Fruit fly (Drosophila melanogaster) whole organism, embryonic: Measurements from ENCODE around the gene trbl.
A peak's percentile ranks its signal among the peaks of the same experiment; 100 is the strongest.

Experiments used
- CG10274 ChIP-seq: fragments of 200-800 bp; sonication (Bioruptor generic); optimal IDR thresholded peaks from 3 replicates; lab custom pipeline; 2017; ENCODE audit warnings: missing biosample characterization, mild to moderate bottlenecking, missing genetic modification characterization
- CG10321 ChIP-seq: fragments of 200-800 bp; sonication (Bioruptor generic); IDR thresholded peaks from 2 replicates; pipeline ENCODE4 v1.3.6; 2022; ENCODE audit warnings: missing biosample characterization, missing genetic modification characterization
- CG12104 ChIP-seq: fragments of 200-800 bp; sonication (Bioruptor generic); optimal IDR thresholded peaks from 3 replicates; lab custom pipeline; 2016; ENCODE audit warnings: missing biosample characterization, missing genetic modification characterization
- CG12155 ChIP-seq: fragments of 200-800 bp; sonication (Bioruptor generic); optimal IDR thresholded peaks from 3 replicates; lab custom pipeline; 2016; ENCODE audit warnings: missing biosample characterization, missing genetic modification characterization
- CG12219 ChIP-seq: fragments of 200-800 bp; sonication (Bioruptor generic); optimal IDR thresholded peaks from 3 replicates; lab custom pipeline; 2018; ENCODE audit warnings: missing biosample characterization, mild to moderate bottlenecking, missing genetic modification characterization
- CG1233 ChIP-seq: fragments of 200-800 bp; sonication (Bioruptor generic); optimal IDR thresholded peaks from 4 replicates; lab custom pipeline; 2018; ENCODE audit warnings: missing biosample characterization, mild to moderate bottlenecking, missing genetic modification characterization
- CG12744 ChIP-seq: fragments of 200-800 bp; sonication (Bioruptor generic); optimal IDR thresholded peaks from 2 replicates; lab custom pipeline; 2016; ENCODE audit warnings: missing biosample characterization, missing genetic modification characterization
- CG13296 ChIP-seq: fragments of 200-800 bp; sonication (Bioruptor generic); optimal IDR thresholded peaks from 3 replicates; lab custom pipeline; 2018; ENCODE audit warnings: missing biosample characterization, mild to moderate bottlenecking, missing genetic modification characterization
- CG13894 ChIP-seq: fragments of 200-800 bp; sonication (Bioruptor generic); optimal IDR thresholded peaks from 3 replicates; lab custom pipeline; 2018; ENCODE audit warnings: missing biosample characterization, mild to moderate bottlenecking, missing genetic modification characterization, moderate library complexity
- CG14050 ChIP-seq: fragments of 200-800 bp; sonication (Bioruptor generic); IDR thresholded peaks from 3 replicates; pipeline ENCODE4 v1.3.6; 2022; ENCODE audit warnings: missing biosample characterization, missing genetic modification characterization
- CG15073 ChIP-seq: fragments of 200-800 bp; sonication (Bioruptor generic); optimal IDR thresholded peaks from 2 replicates; lab custom pipeline; 2016; ENCODE audit warnings: missing biosample characterization, missing genetic modification characterization
- CG16863 ChIP-seq: fragments of 200-800 bp; sonication (Bioruptor generic); optimal IDR thresholded peaks from 3 replicates; lab custom pipeline; 2016; ENCODE audit warnings: missing biosample characterization, missing genetic modification characterization
- CG18619 ChIP-seq: fragments of 200-800 bp; sonication (Bioruptor generic); optimal IDR thresholded peaks from 3 replicates; lab custom pipeline; 2017; ENCODE audit warnings: missing biosample characterization, mild to moderate bottlenecking, missing genetic modification characterization
- CG2116 ChIP-seq: fragments of 200-800 bp; sonication (Bioruptor generic); optimal IDR thresholded peaks from 3 replicates; lab custom pipeline; 2018; ENCODE audit warnings: missing biosample characterization, mild to moderate bottlenecking, missing genetic modification characterization
- CG31388 ChIP-seq: fragments of 200-800 bp; sonication (Bioruptor generic); optimal IDR thresholded peaks from 2 replicates; lab custom pipeline; 2016; ENCODE audit warnings: missing biosample characterization, missing genetic modification characterization
- CG31441 ChIP-seq: fragments of 200-800 bp; sonication (Bioruptor generic); IDR thresholded peaks from 2 replicates; pipeline ENCODE4 v1.3.6; 2022; ENCODE audit warnings: missing biosample characterization, missing genetic modification characterization
- CG4820 ChIP-seq: fragments of 200-800 bp; sonication (Bioruptor generic); optimal IDR thresholded peaks from 3 replicates; lab custom pipeline; 2016; ENCODE audit warnings: missing biosample characterization, missing genetic modification characterization
- CG6683 ChIP-seq: fragments of 200-800 bp; sonication (Bioruptor generic); optimal IDR thresholded peaks from 2 replicates; lab custom pipeline; 2017; ENCODE audit warnings: missing biosample characterization, mild to moderate bottlenecking, missing genetic modification characterization, missing genetic modification reagents
- CG6765 ChIP-seq: fragments of 200-800 bp; sonication (Bioruptor generic); optimal IDR thresholded peaks from 3 replicates; lab custom pipeline; 2017; ENCODE audit warnings: missing biosample characterization, mild to moderate bottlenecking, missing genetic modification characterization
- CG7745 ChIP-seq: fragments of 200-800 bp; sonication (Bioruptor generic); optimal IDR thresholded peaks from 2 replicates; lab custom pipeline; 2018; ENCODE audit warnings: missing biosample characterization, mild to moderate bottlenecking, missing genetic modification characterization, moderate library complexity
- CG7987 ChIP-seq: fragments of 200-800 bp; sonication (Bioruptor generic); optimal IDR thresholded peaks from 2 replicates; lab custom pipeline; 2018; ENCODE audit warnings: missing biosample characterization, mild to moderate bottlenecking, missing genetic modification characterization, moderate library complexity
- CTCF ChIP-seq: fragments of 200-800 bp; sonication (Bioruptor generic); optimal IDR thresholded peaks from 2 replicates; lab custom pipeline; 2017; ENCODE audit warnings: missing biosample characterization, mild to moderate bottlenecking, missing genetic modification characterization, moderate library complexity
- Chrac-16 ChIP-seq: fragments of 200-800 bp; sonication (Bioruptor generic); optimal IDR thresholded peaks from 3 replicates; lab custom pipeline; 2016; ENCODE audit warnings: missing biosample characterization, missing genetic modification characterization
- HLH54F ChIP-seq: fragments of 200-800 bp; sonication (Bioruptor generic); optimal IDR thresholded peaks from 3 replicates; lab custom pipeline; 2016; ENCODE audit warnings: missing biosample characterization, missing genetic modification characterization
- Hr3 ChIP-seq: fragments of 200-800 bp; sonication (Bioruptor generic); optimal IDR thresholded peaks from 3 replicates; lab custom pipeline; 2016; ENCODE audit warnings: missing biosample characterization, missing genetic modification characterization
- Jarid2 ChIP-seq: fragments of 200-800 bp; sonication (Bioruptor generic); optimal IDR thresholded peaks from 3 replicates; lab custom pipeline; 2017; ENCODE audit warnings: mild to moderate bottlenecking, missing biosample characterization, missing genetic modification reagents, missing genetic modification characterization
- NC2α ChIP-seq: fragments of 200-800 bp; sonication (Bioruptor generic); optimal IDR thresholded peaks from 2 replicates; lab custom pipeline; 2016; ENCODE audit warnings: missing biosample characterization, missing genetic modification characterization
- Nf-YC ChIP-seq: fragments of 200-800 bp; optimal IDR thresholded peaks from 3 replicates; lab custom pipeline; 2019; ENCODE audit warnings: missing biosample characterization, mild to moderate bottlenecking, missing genetic modification characterization, moderate library complexity
- NfI ChIP-seq: fragments of 200-800 bp; sonication (Bioruptor generic); optimal IDR thresholded peaks from 3 replicates; lab custom pipeline; 2018; ENCODE audit warnings: missing biosample characterization, mild to moderate bottlenecking, missing genetic modification characterization, moderate library complexity
- Six4 ChIP-seq: fragments of 200-800 bp; sonication (Bioruptor generic); optimal IDR thresholded peaks from 2 replicates; lab custom pipeline; 2016; ENCODE audit warnings: missing biosample characterization, missing genetic modification characterization
- Sox100B ChIP-seq: fragments of 200-800 bp; sonication (Bioruptor generic); optimal IDR thresholded peaks from 3 replicates; lab custom pipeline; 2018; ENCODE audit warnings: missing biosample characterization, mild to moderate bottlenecking, missing genetic modification characterization
- Trl ChIP-seq, 3 experiments: fragments of >200 bp in 2 of 3; fragments of 200-800 bp in 1 of 3; sonication (Bioruptor generic) in 1 of 3; optimal IDR thresholded peaks; 2 replicates in 1 of 3; 3 replicates in 2 of 3; lab custom pipeline; 2016 to 2017; ENCODE audit warnings: missing biosample characterization in 1 of 3, missing genetic modification characterization in 1 of 3
- Xrp1 ChIP-seq: fragments of 200-800 bp; sonication (Bioruptor generic); IDR thresholded peaks from 2 replicates; pipeline ENCODE4 v1.3.6; 2022; ENCODE audit warnings: missing biosample characterization, missing genetic modification characterization
- YL-1 ChIP-seq: fragments of 200-800 bp; sonication (Bioruptor generic); optimal IDR thresholded peaks from 3 replicates; lab custom pipeline; 2017; ENCODE audit warnings: missing biosample characterization, mild to moderate bottlenecking, missing genetic modification characterization
- ab ChIP-seq: fragments of 200-800 bp; sonication (Bioruptor generic); optimal IDR thresholded peaks from 2 replicates; lab custom pipeline; 2016; ENCODE audit warnings: missing biosample characterization, missing genetic modification characterization
- chif ChIP-seq, 2 experiments: fragments of 200-800 bp; sonication (Bioruptor generic); optimal IDR thresholded peaks; 3 replicates each; lab custom pipeline; 2016; ENCODE audit warnings: missing biosample characterization in 2 of 2, missing genetic modification characterization in 2 of 2
- chm ChIP-seq: fragments of 200-800 bp; sonication (Bioruptor generic); IDR thresholded peaks from 2 replicates; pipeline ENCODE4 v1.3.6; 2022; ENCODE audit warnings: missing biosample characterization, missing genetic modification characterization
- da ChIP-seq: fragments of 200-800 bp; sonication (Bioruptor generic); optimal IDR thresholded peaks from 2 replicates; lab custom pipeline; 2016; ENCODE audit warnings: missing biosample characterization, missing genetic modification characterization
- fd102C ChIP-seq: fragments of 200-800 bp; sonication (Bioruptor generic); optimal IDR thresholded peaks from 2 replicates; lab custom pipeline; 2018; ENCODE audit warnings: missing biosample characterization, mild to moderate bottlenecking, missing genetic modification characterization, moderate library complexity
- fru ChIP-seq: fragments of >200 bp; optimal IDR thresholded peaks from 2 replicates; lab custom pipeline; 2017
- gcm2 ChIP-seq: fragments of 200-800 bp; sonication (Bioruptor generic); optimal IDR thresholded peaks from 2 replicates; lab custom pipeline; 2016; ENCODE audit warnings: missing biosample characterization, missing genetic modification characterization
- gsb-n ChIP-seq: fragments of 200-800 bp; sonication (Bioruptor generic); optimal IDR thresholded peaks from 3 replicates; lab custom pipeline; 2018; ENCODE audit warnings: missing biosample characterization, mild to moderate bottlenecking, missing genetic modification characterization
- hkb ChIP-seq, 2 experiments: fragments of 200-800 bp in 1 of 2; fragments of >200 bp in 1 of 2; sonication (Bioruptor generic) in 1 of 2; IDR thresholded peaks in 1 of 2; optimal IDR thresholded peaks in 1 of 2; 2 replicates each; pipeline versions ENCODE4 v1.3.6 to Lab custom; 2017 to 2022; ENCODE audit warnings: missing biosample characterization in 1 of 2, missing genetic modification characterization in 1 of 2
- lmd ChIP-seq: fragments of 200-800 bp; sonication (Bioruptor generic); IDR thresholded peaks from 2 replicates; pipeline ENCODE4 v1.3.6; 2022; ENCODE audit warnings: missing biosample characterization, missing genetic modification characterization
- lola ChIP-seq, 3 experiments: fragments of >200 bp in 2 of 3; fragments of 200-800 bp in 1 of 3; sonication (Bioruptor generic) in 1 of 3; optimal IDR thresholded peaks; 2 replicates each; lab custom pipeline; 2017 to 2019; ENCODE audit warnings: missing biosample characterization in 3 of 3, missing genetic modification characterization in 3 of 3, mild to moderate bottlenecking in 1 of 3, moderate library complexity in 1 of 3
- luna ChIP-seq: fragments of 200-800 bp; sonication (Bioruptor generic); optimal IDR thresholded peaks from 2 replicates; lab custom pipeline; 2016; ENCODE audit warnings: missing biosample characterization, missing genetic modification characterization
- nau ChIP-seq: fragments of 200-800 bp; sonication (Bioruptor generic); optimal IDR thresholded peaks from 3 replicates; lab custom pipeline; 2017; ENCODE audit warnings: missing biosample characterization, mild to moderate bottlenecking, missing genetic modification characterization, missing genetic modification reagents
- nerfin-1 ChIP-seq: fragments of 200-800 bp; sonication (Bioruptor generic); optimal IDR thresholded peaks from 3 replicates; lab custom pipeline; 2019; ENCODE audit warnings: missing biosample characterization, mild to moderate bottlenecking, missing genetic modification characterization, moderate library complexity
- tup ChIP-seq: fragments of 200-800 bp; sonication (Bioruptor generic); optimal IDR thresholded peaks from 2 replicates; lab custom pipeline; 2016; ENCODE audit warnings: missing biosample characterization, mild to moderate bottlenecking, missing genetic modification characterization, moderate library complexity
- yki ChIP-seq: fragments of >200 bp; optimal IDR thresholded peaks from 3 replicates; lab custom pipeline; 2018

trbl gene

dm6 chr3L:20444815-20445519 is 43.6 kb upstream of the trbl start (continued):
- TF ChIP-seq CG31388 (GFP tag; lab: Kevin White, UChicago), result peak; percentile 71
- TF ChIP-seq CG7987 (GFP tag; lab: Kevin White, UChicago), result peak; percentile 64
- TF ChIP-seq CG6765 (GFP tag; lab: Kevin White, UChicago), result peak; percentile 65
- peak; percentile 28 for TF ChIP-seq CTCF (GFP tag; lab: Kevin White, UChicago)
- peak in 1 of 3 experiments; percentile 60 for TF ChIP-seq lola (GFP tag; optimal IDR thresholded peaks at IDR 0.05; lab: Kevin White, UChicago)
- peak; percentile 32 for TF ChIP-seq HLH54F (GFP tag; lab: Kevin White, UChicago)
- peak; percentile 52 for TF ChIP-seq CG10274
- peak; percentile 83 for TF ChIP-seq CG12219 (GFP tag; lab: Kevin White, UChicago)
- peak; percentile 78 for TF ChIP-seq CG18619 (GFP tag; lab: Kevin White, UChicago)
- peak; percentile 80 for TF ChIP-seq CG4820 (GFP tag; lab: Kevin White, UChicago)
- TF ChIP-seq CG6683 (GFP tag; lab: Kevin White, UChicago), result peak; percentile 68
- peak; percentile 79 for TF ChIP-seq CG12104 (GFP tag; lab: Kevin White, UChicago)
- no peak for TF ChIP-seq CG7745 (tag; lab: Kevin White, UChicago)
- TF ChIP-seq Hr3 (GFP tag; lab: Kevin White, UChicago), result peak; percentile 77
- TF ChIP-seq fd102C (GFP tag; lab: Kevin White, UChicago), result no peak
- no peak for TF ChIP-seq hkb (optimal IDR thresholded peaks at IDR 0.05; lab: Kevin White, UChicago)
- TF ChIP-seq hkb (GFP tag; IDR thresholded peaks at IDR 0.05; lab: Robert Waterston, UW), result peak; percentile 95
- TF ChIP-seq YL-1 (GFP tag; lab: Kevin White, UChicago), result peak; percentile 34
- no peak for TF ChIP-seq CG16863
- TF ChIP-seq CG13894 (tag; lab: Kevin White, UChicago), result peak; percentile 30
- peak; percentile 80 for TF ChIP-seq Six4
- peak; percentile 91 for TF ChIP-seq lmd (GFP tag; lab: Robert Waterston, UW)
- TF ChIP-seq CG12744, result peak; percentile 7
- TF ChIP-seq CG31441 (GFP tag; lab: Robert Waterston, UW), result peak; percentile 89
- TF ChIP-seq nau (GFP tag; lab: Kevin White, UChicago), result peak; percentile 77
- TF ChIP-seq gsb-n (tag; lab: Kevin White, UChicago), result peak; percentile 74
- TF ChIP-seq ab (GFP tag; lab: Kevin White, UChicago), result no peak
- peak; percentile 3 for TF ChIP-seq CG15073
- TF ChIP-seq Sox100B (GFP tag; lab: Kevin White, UChicago), result peak; percentile 85
- TF ChIP-seq chm, result peak; percentile 93
- TF ChIP-seq luna (GFP tag; lab: Kevin White, UChicago), result no peak
- no peak for TF ChIP-seq da
- TF ChIP-seq NC2α (GFP tag; lab: Kevin White, UChicago), result no peak
- no peak for TF ChIP-seq fru (lab: Kevin White, UChicago)
- TF ChIP-seq yki (lab: Kevin White, UChicago), result no peak
- peak; percentile 86 for TF ChIP-seq CG1233 (GFP tag; lab: Kevin White, UChicago)
- peak; percentile 56 for TF ChIP-seq CG12155 (GFP tag; lab: Kevin White, UChicago)
- peak; percentile 24; the same call in 1 of the 2 replicates for TF ChIP-seq CG10321
- TF ChIP-seq Jarid2 (GFP tag; lab: Kevin White, UChicago), result peak; percentile 65
- TF ChIP-seq CG13296 (GFP tag; lab: Kevin White, UChicago), result peak; percentile 74
- TF ChIP-seq gcm2 (GFP tag; lab: Kevin White, UChicago), result peak; percentile 33
- peak; percentile 73 for TF ChIP-seq NfI (GFP tag; lab: Kevin White, UChicago)
- TF ChIP-seq chif (GFP tag; optimal IDR thresholded peaks at IDR 0.05; lab: Kevin White, UChicago), result peak; percentile 36 to 43
- peak; percentile 45 for TF ChIP-seq tup (GFP tag; lab: Kevin White, UChicago)
- peak; percentile 68 for TF ChIP-seq nerfin-1 (tag; lab: Kevin White, UChicago)
- TF ChIP-seq Chrac-16 (GFP tag; lab: Kevin White, UChicago), result peak; percentile 76
- peak; percentile 47 for TF ChIP-seq Nf-YC (tag; lab: Kevin White, UChicago)
- TF ChIP-seq Trl (optimal IDR thresholded peaks at IDR 0.05; lab: Kevin White, UChicago), result no peak
- TF ChIP-seq Trl (GFP tag; optimal IDR thresholded peaks at IDR 0.05; lab: Kevin White, UChicago), result no peak
- peak; percentile 93 for TF ChIP-seq Xrp1
- TF ChIP-seq CG2116 (GFP tag; lab: Kevin White, UChicago), result peak; percentile 52
- TF ChIP-seq CG14050 (GFP tag; lab: Robert Waterston, UW), result peak; percentile 87
